Worm (Caenorhabditis elegans): ENCODE measurements around the gene nspg-5.

- TF ChIP-seq elt-3 (tag; optimal IDR thresholded peaks at IDR 0.05), result no peak
- no peak for TF ChIP-seq sptf-1 (tag; optimal IDR thresholded peaks at IDR 0.05)
- no peak for TF ChIP-seq blmp-1 (tag; optimal IDR thresholded peaks at IDR 0.05)
- no peak for TF ChIP-seq mls-2 (tag; optimal IDR thresholded peaks at IDR 0.05)
- TF ChIP-seq ces-1 (GFP tag; optimal IDR thresholded peaks at IDR 0.05), result no peak
- no peak for TF ChIP-seq unc-62 (GFP tag; optimal IDR thresholded peaks at IDR 0.05)
- no peak for TF ChIP-seq nhr-28 (tag; optimal IDR thresholded peaks at IDR 0.05)
- no peak for TF ChIP-seq ceh-83 (GFP tag; optimal IDR thresholded peaks at IDR 0.05)
- TF ChIP-seq snpc-4 (tag; optimal IDR thresholded peaks at IDR 0.05), result no peak
- no peak for TF ChIP-seq lin-32 (GFP tag; optimal IDR thresholded peaks at IDR 0.05)
Measured at ce11 chrX:3021466-3021865, 39.7 kb downstream of the nspg-5 start.

Measured in whole organism, mixed stage, embryonic.